Worm (Caenorhabditis elegans) whole organism, L1 larva: Measurements from ENCODE around the gene T01G6.1.

Experiments
- C16A3.4 ChIP-seq: fragments of 150-350 bp; optimal IDR thresholded peaks from 2 replicates; lab custom pipeline; 2014; ENCODE audit warnings: missing biosample characterization, missing genetic modification characterization
- Y116A8C.19 ChIP-seq: sonication (generic microtip); optimal IDR thresholded peaks from 2 replicates; lab custom pipeline; 2016; ENCODE audit warnings: missing compliant biosample characterization, missing genetic modification characterization, borderline replicate concordance
- alr-1 ChIP-seq: fragments of 200-800 bp; sonication (Bioruptor generic); optimal IDR thresholded peaks from 2 replicates; lab custom pipeline; 2018; ENCODE audit warnings: borderline replicate concordance, mild to moderate bottlenecking, missing genetic modification characterization, missing compliant biosample characterization
- aly-2 ChIP-seq: fragments of 150-350 bp; optimal IDR thresholded peaks from 2 replicates; lab custom pipeline; 2014; ENCODE audit warnings: missing biosample characterization, missing genetic modification characterization
- blmp-1 ChIP-seq: fragments of 150-350 bp; optimal IDR thresholded peaks from 2 replicates; lab custom pipeline; 2014; ENCODE audit warnings: missing biosample characterization, missing genetic modification characterization
- dpl-1 ChIP-seq, 3 experiments: fragments of 150-350 bp in 2 of 3; sonication (generic microtip) in 1 of 3; optimal IDR thresholded peaks; 2 replicates each; lab custom pipeline; 2014 to 2017; ENCODE audit warnings: missing biosample characterization in 3 of 3, missing genetic modification characterization in 3 of 3, missing genetic modification reagents in 3 of 3
- efl-1 ChIP-seq, 4 experiments: fragments of 150-350 bp; optimal IDR thresholded peaks in 3 of 4; peaks in 1 of 4; 1 replicate in 1 of 4; 2 replicates in 3 of 4; lab custom pipeline; 2014; ENCODE audit warnings: missing biosample characterization in 2 of 4, missing genetic modification characterization in 2 of 4, missing genetic modification reagents in 2 of 4
- efl-3 ChIP-seq: fragments of 200-800 bp; sonication (Bioruptor generic); optimal IDR thresholded peaks from 2 replicates; lab custom pipeline; 2018; ENCODE audit warnings: mild to moderate bottlenecking, missing genetic modification characterization, missing compliant biosample characterization
- elt-2 ChIP-seq: sonication (generic microtip); optimal IDR thresholded peaks from 2 replicates; lab custom pipeline; 2016; ENCODE audit warnings: missing genetic modification characterization, mild to moderate bottlenecking, inconsistent platforms, missing compliant biosample characterization, missing genetic modification reagents
- elt-3 ChIP-seq, 6 experiments: fragments of 150-350 bp in 1 of 6; sonication (generic microtip); optimal IDR thresholded peaks; 2 replicates each; lab custom pipeline; 2017 to 2018; ENCODE audit warnings: missing biosample characterization in 6 of 6, missing genetic modification characterization in 6 of 6, inconsistent platforms in 1 of 6
- fkh-10 ChIP-seq: sonication (generic microtip); optimal IDR thresholded peaks from 2 replicates; lab custom pipeline; 2017; ENCODE audit warnings: missing biosample characterization, missing genetic modification reagents, missing genetic modification characterization
- fkh-8 ChIP-seq: sonication (generic microtip); optimal IDR thresholded peaks from 2 replicates; lab custom pipeline; 2016; ENCODE audit warnings: mild to moderate bottlenecking, missing genetic modification characterization, missing compliant biosample characterization
- grh-1 ChIP-seq: fragments of 200-800 bp; sonication (Bioruptor generic); IDR thresholded peaks from 2 replicates; pipeline ENCODE4 v1.3.6; 2022; ENCODE audit warnings: missing genetic modification reagents, missing genetic modification characterization, missing compliant biosample characterization
- hlh-17 ChIP-seq: fragments of 200-800 bp; sonication (Bioruptor generic); optimal IDR thresholded peaks from 2 replicates; lab custom pipeline; 2018; ENCODE audit warnings: missing genetic modification characterization, mild to moderate bottlenecking, missing compliant biosample characterization, moderate library complexity, borderline replicate concordance
- lin-14 ChIP-seq: fragments of 200-800 bp; sonication (Bioruptor generic); optimal IDR thresholded peaks from 2 replicates; lab custom pipeline; 2018; ENCODE audit warnings: mild to moderate bottlenecking, missing genetic modification characterization, moderate library complexity, missing compliant biosample characterization
- lin-35 ChIP-seq, 2 experiments: fragments of 150-350 bp; optimal IDR thresholded peaks; 2 replicates each; lab custom pipeline; 2014; ENCODE audit warnings: missing biosample characterization in 2 of 2, missing genetic modification characterization in 2 of 2, missing genetic modification reagents in 2 of 2
- lsy-2 ChIP-seq, 2 experiments: fragments of 150-350 bp; optimal IDR thresholded peaks; 2 replicates each; lab custom pipeline; 2014; ENCODE audit warnings: missing biosample characterization in 2 of 2, missing genetic modification characterization in 2 of 2
- mdl-1 ChIP-seq, 2 experiments: fragments of 150-350 bp; optimal IDR thresholded peaks; 2 replicates each; lab custom pipeline; 2014 to 2017; ENCODE audit warnings: missing biosample characterization in 2 of 2, missing genetic modification characterization in 2 of 2, inconsistent platforms in 1 of 2
- mep-1 ChIP-seq: fragments of 150-350 bp; optimal IDR thresholded peaks from 2 replicates; lab custom pipeline; 2014; ENCODE audit warnings: missing biosample characterization, missing genetic modification characterization
- nhr-11 ChIP-seq: fragments of 150-350 bp; optimal IDR thresholded peaks from 2 replicates; lab custom pipeline; 2014; ENCODE audit warnings: missing biosample characterization, missing genetic modification characterization
- nhr-20 ChIP-seq: sonication (generic microtip); optimal IDR thresholded peaks from 2 replicates; lab custom pipeline; 2016; ENCODE audit warnings: mild to moderate bottlenecking, missing genetic modification characterization, missing compliant biosample characterization
- nhr-28 ChIP-seq: fragments of 150-350 bp; optimal IDR thresholded peaks from 2 replicates; lab custom pipeline; 2014; ENCODE audit warnings: missing biosample characterization, missing genetic modification characterization
- nhr-71 ChIP-seq: sonication (generic microtip); optimal IDR thresholded peaks from 2 replicates; lab custom pipeline; 2016; ENCODE audit warnings: mild to moderate bottlenecking, missing genetic modification characterization, moderate library complexity, missing compliant biosample characterization
- nhr-76 ChIP-seq: sonication (generic microtip); optimal IDR thresholded peaks from 2 replicates; lab custom pipeline; 2017; ENCODE audit warnings: missing biosample characterization, missing genetic modification characterization
- nhr-77 ChIP-seq: fragments of 150-350 bp; optimal IDR thresholded peaks from 2 replicates; lab custom pipeline; 2014; ENCODE audit warnings: missing biosample characterization, missing genetic modification characterization
- nhr-85 ChIP-seq: sonication (generic microtip); peaks from one replicate; lab custom pipeline; 2016; ENCODE audit warnings: missing genetic modification characterization, inconsistent platforms, missing compliant biosample characterization
- nhr-90 ChIP-seq: sonication (generic microtip); optimal IDR thresholded peaks from 2 replicates; lab custom pipeline; 2016; ENCODE audit warnings: mild to moderate bottlenecking, missing genetic modification characterization, missing compliant biosample characterization; ENCODE audit not compliant: poor library complexity
- snu-23 ChIP-seq: sonication (generic microtip); optimal IDR thresholded peaks from 2 replicates; lab custom pipeline; 2016; ENCODE audit warnings: missing genetic modification characterization, missing compliant biosample characterization
- sox-4 ChIP-seq: sonication (generic microtip); optimal IDR thresholded peaks from 2 replicates; lab custom pipeline; 2016; ENCODE audit warnings: missing genetic modification characterization, missing compliant biosample characterization
- sup-37 ChIP-seq: fragments of 200-800 bp; sonication (Bioruptor generic); optimal IDR thresholded peaks from 2 replicates; lab custom pipeline; 2018; ENCODE audit warnings: mild to moderate bottlenecking, missing genetic modification characterization, missing compliant biosample characterization
- swsn-7 ChIP-seq: sonication (generic microtip); optimal IDR thresholded peaks from 2 replicates; lab custom pipeline; 2016; ENCODE audit warnings: missing genetic modification characterization, missing compliant biosample characterization
- tbx-2 ChIP-seq: sonication (generic microtip); optimal IDR thresholded peaks from 2 replicates; lab custom pipeline; 2016; ENCODE audit warnings: missing genetic modification characterization, missing compliant biosample characterization
- tlp-1 ChIP-seq: fragments of 150-350 bp; optimal IDR thresholded peaks from 2 replicates; lab custom pipeline; 2014; ENCODE audit warnings: missing biosample characterization, missing genetic modification characterization
- unc-130 ChIP-seq: fragments of 150-350 bp; optimal IDR thresholded peaks from 2 replicates; lab custom pipeline; 2017; ENCODE audit warnings: missing biosample characterization, missing genetic modification characterization, inconsistent platforms
- unc-30 ChIP-seq: sonication (generic microtip); optimal IDR thresholded peaks from 2 replicates; lab custom pipeline; 2017; ENCODE audit warnings: missing biosample characterization, missing genetic modification characterization
- unc-62 ChIP-seq: fragments of 150-350 bp; optimal IDR thresholded peaks from 2 replicates; lab custom pipeline; 2014; ENCODE audit warnings: missing biosample characterization, missing genetic modification reagents, missing genetic modification characterization
- unc-86 ChIP-seq: sonication (generic microtip); optimal IDR thresholded peaks from 2 replicates; lab custom pipeline; 2016; ENCODE audit warnings: missing genetic modification characterization, missing compliant biosample characterization
- zag-1 ChIP-seq: fragments of 150-350 bp; optimal IDR thresholded peaks from 2 replicates; lab custom pipeline; 2014; ENCODE audit warnings: missing biosample characterization, missing genetic modification characterization
- ztf-4 ChIP-seq: fragments of 150-350 bp; optimal IDR thresholded peaks from 2 replicates; lab custom pipeline; 2014; ENCODE audit warnings: missing biosample characterization, missing genetic modification characterization

Gene T01G6.1

ce11 chrV:532046-532445, 34.5 kb downstream of the T01G6.1 start, which contains the start of gene nhr-58 (continued):
- peak; percentile 72 for TF ChIP-seq snu-23 (GFP tag; lab: Kevin White, UChicago)
- TF ChIP-seq hlh-17 (GFP tag; lab: Kevin White, UChicago): no peak
- TF ChIP-seq zag-1 (tag; lab: Kevin White, UChicago): no peak
- TF ChIP-seq ztf-4: peak; percentile 27
- no peak for TF ChIP-seq nhr-28 (tag; lab: Kevin White, UChicago)
- peak; percentile 3 for TF ChIP-seq swsn-7
- TF ChIP-seq nhr-11 (tag; lab: Kevin White, UChicago): peak; percentile 59
- TF ChIP-seq nhr-71 (tag; lab: Kevin White, UChicago): peak; percentile 76
- TF ChIP-seq dpl-1 (GFP tag; optimal IDR thresholded peaks at IDR 0.05; lab: Kevin White, UChicago): peak in 2 of 3 experiments; percentile 8 to 17

DNA sequence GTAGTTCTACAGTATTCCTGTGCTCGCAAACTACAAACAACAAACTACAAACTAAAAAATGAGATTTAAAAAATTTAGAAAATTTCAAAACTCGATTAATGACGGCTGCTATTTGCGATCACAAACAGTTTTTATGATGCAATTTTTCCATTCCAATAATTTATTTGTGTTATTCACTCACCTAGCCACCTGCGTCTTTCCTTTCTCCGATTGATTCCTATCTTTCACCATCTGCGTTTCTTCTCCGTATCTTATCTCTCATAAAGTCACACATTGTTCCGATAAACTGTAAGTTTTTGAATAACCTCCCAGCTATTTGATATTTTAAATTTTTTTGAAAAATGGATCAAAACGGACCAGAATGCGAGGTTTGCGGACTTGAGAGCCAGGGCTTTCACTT, 36.7 kb downstream of the T01G6.1 start, which contains the start of gene nhr-132:
Gene nhr-132, plus strand, starts transcription at position 271 of the 400 bp plus-strand sequence.
- peak; percentile 77 for TF ChIP-seq nhr-85 (tag; lab: Kevin White, UChicago)
- TF ChIP-seq nhr-20 (tag; lab: Kevin White, UChicago): peak; percentile 56
- peak; percentile 54 for TF ChIP-seq mep-1 (tag; lab: Kevin White, UChicago)
- TF ChIP-seq Y116A8C.19: no peak
- peak; percentile 57 for TF ChIP-seq snu-23 (GFP tag; lab: Kevin White, UChicago)
- no peak for TF ChIP-seq fkh-10 (GFP tag; lab: Kevin White, UChicago)
- no peak for TF ChIP-seq unc-30 (tag; lab: Kevin White, UChicago)
- peak in 1 of 3 experiments; percentile 16 for TF ChIP-seq dpl-1 (GFP tag; optimal IDR thresholded peaks at IDR 0.05; lab: Kevin White, UChicago)
- peak; percentile 92 for TF ChIP-seq lin-14 (GFP tag; lab: Kevin White, UChicago)
- peak in 2 of 6 experiments; percentile 25 to 44 for TF ChIP-seq elt-3 (tag; optimal IDR thresholded peaks at IDR 0.05; lab: Kevin White, UChicago)
- TF ChIP-seq mdl-1 (tag; optimal IDR thresholded peaks at IDR 0.05; lab: Kevin White, UChicago): peak in 1 of 2 experiments; percentile 19
- peak; percentile 43 for TF ChIP-seq blmp-1 (tag; lab: Kevin White, UChicago)
- TF ChIP-seq sox-4 (tag; lab: Kevin White, UChicago): no peak
- peak in 1 of 2 experiments; percentile 1 for TF ChIP-seq efl-1 (optimal IDR thresholded peaks at IDR 0.05; lab: Kevin White, UChicago)
- TF ChIP-seq efl-1 (GFP tag; optimal IDR thresholded peaks at IDR 0.05 in 1 of 2; lab: Kevin White, UChicago): no peak
- peak; percentile 28 for TF ChIP-seq nhr-77
- TF ChIP-seq nhr-90 (tag; lab: Kevin White, UChicago): peak; percentile 13
- peak in 1 of 2 experiments; percentile 44 for TF ChIP-seq lin-35 (GFP tag; optimal IDR thresholded peaks at IDR 0.05; lab: Kevin White, UChicago)
- TF ChIP-seq lsy-2 (tag; optimal IDR thresholded peaks at IDR 0.05; lab: Kevin White, UChicago): peak in 1 of 2 experiments; percentile 0
- TF ChIP-seq unc-86 (tag; lab: Kevin White, UChicago): no peak
- no peak for TF ChIP-seq zag-1 (tag; lab: Kevin White, UChicago)
- peak; percentile 35 for TF ChIP-seq elt-2 (tag; lab: Kevin White, UChicago)
- TF ChIP-seq tlp-1 (tag; lab: Kevin White, UChicago): no peak

ce11 chrV:536571-536970, 39.1 kb downstream of the T01G6.1 start, which contains the start of gene C14C6.5:
C14C6.5 (plus strand) TSS chrV:536628.
- no peak for TF ChIP-seq tbx-2 (tag; lab: Kevin White, UChicago)
- no peak for TF ChIP-seq unc-30 (tag; lab: Kevin White, UChicago)
- no peak for TF ChIP-seq fkh-8 (tag; lab: Kevin White, UChicago)
- no peak for TF ChIP-seq nhr-76 (tag; lab: Kevin White, UChicago)
- TF ChIP-seq alr-1: no peak
- no peak for TF ChIP-seq unc-86 (tag; lab: Kevin White, UChicago)
- no peak for TF ChIP-seq sox-4 (tag; lab: Kevin White, UChicago)
- TF ChIP-seq aly-2 (tag; lab: Kevin White, UChicago): no peak
- TF ChIP-seq hlh-17 (GFP tag; lab: Kevin White, UChicago): no peak
- TF ChIP-seq unc-130 (tag; lab: Kevin White, UChicago): no peak
- no peak for TF ChIP-seq C16A3.4 (tag; lab: Kevin White, UChicago)
- TF ChIP-seq mep-1 (tag; lab: Kevin White, UChicago): no peak
- no peak for TF ChIP-seq nhr-90 (tag; lab: Kevin White, UChicago)
- no peak for TF ChIP-seq nhr-77
- TF ChIP-seq grh-1 (GFP tag; lab: Robert Waterston, UW): no peak
- TF ChIP-seq sup-37 (GFP tag; lab: Kevin White, UChicago): no peak
- TF ChIP-seq unc-62 (GFP tag; lab: Kevin White, UChicago): no peak
- TF ChIP-seq efl-3 (GFP tag; lab: Kevin White, UChicago): no peak
